Fruit fly (Drosophila melanogaster) whole organism, embryonic: ENCODE measurements around the gene CG10324.
A peak's percentile ranks its signal among the peaks of the same experiment; 100 is the strongest.

Experiments
- B-H1 ChIP-seq: fragments of 200-800 bp; sonication (Bioruptor generic); IDR thresholded peaks from 3 replicates; pipeline ENCODE4 v1.3.6; 2022; ENCODE audit warnings: missing biosample characterization, missing genetic modification characterization
- Blimp-1 ChIP-seq: fragments of 200-800 bp; sonication (Bioruptor generic); optimal IDR thresholded peaks from 3 replicates; lab custom pipeline; 2018; ENCODE audit warnings: missing biosample characterization, missing genetic modification characterization, mild to moderate bottlenecking, moderate library complexity, missing genetic modification reagents
- CG10979 ChIP-seq: fragments of 200-800 bp; sonication (Bioruptor generic); optimal IDR thresholded peaks from 2 replicates; lab custom pipeline; 2018; ENCODE audit warnings: missing biosample characterization, mild to moderate bottlenecking, missing genetic modification characterization, moderate library complexity
- CG12104 ChIP-seq: fragments of 200-800 bp; sonication (Bioruptor generic); optimal IDR thresholded peaks from 3 replicates; lab custom pipeline; 2016; ENCODE audit warnings: missing biosample characterization, missing genetic modification characterization
- CG13624 ChIP-seq: fragments of 200-800 bp; sonication (Bioruptor generic); optimal IDR thresholded peaks from 2 replicates; lab custom pipeline; 2016; ENCODE audit warnings: missing biosample characterization, missing genetic modification characterization
- CG15601 ChIP-seq: fragments of 200-800 bp; sonication (Bioruptor generic); optimal IDR thresholded peaks from 3 replicates; lab custom pipeline; 2019; ENCODE audit warnings: missing biosample characterization, mild to moderate bottlenecking, missing genetic modification characterization, moderate library complexity
- CG31224 ChIP-seq: fragments of 200-800 bp; sonication (Bioruptor generic); IDR thresholded peaks from 2 replicates; pipeline ENCODE4 v1.3.6; 2022; ENCODE audit warnings: missing biosample characterization, missing genetic modification characterization
- CG31441 ChIP-seq: fragments of 200-800 bp; sonication (Bioruptor generic); IDR thresholded peaks from 2 replicates; pipeline ENCODE4 v1.3.6; 2022; ENCODE audit warnings: missing biosample characterization, missing genetic modification characterization
- CG5180 ChIP-seq: fragments of 200-800 bp; sonication (Bioruptor generic); optimal IDR thresholded peaks from 3 replicates; lab custom pipeline; 2017; ENCODE audit warnings: missing biosample characterization, missing genetic modification characterization, mild to moderate bottlenecking, moderate library complexity, missing genetic modification reagents
- CG6689 ChIP-seq: fragments of 200-800 bp; sonication (Bioruptor generic); IDR thresholded peaks from 2 replicates; pipeline ENCODE4 v1.3.6; 2022; ENCODE audit warnings: missing biosample characterization, missing genetic modification characterization
- CG6791 ChIP-seq: fragments of 200-800 bp; sonication (Bioruptor generic); IDR thresholded peaks from 3 replicates; pipeline ENCODE4 v1.3.6; 2022; ENCODE audit warnings: missing biosample characterization, missing genetic modification characterization; ENCODE audit not compliant: partially characterized antibody
- CG7928 ChIP-seq: fragments of 200-800 bp; sonication (Bioruptor generic); optimal IDR thresholded peaks from 2 replicates; lab custom pipeline; 2017; ENCODE audit warnings: missing biosample characterization, mild to moderate bottlenecking, missing genetic modification characterization
- CG7987 ChIP-seq: fragments of 200-800 bp; sonication (Bioruptor generic); optimal IDR thresholded peaks from 2 replicates; lab custom pipeline; 2018; ENCODE audit warnings: missing biosample characterization, mild to moderate bottlenecking, missing genetic modification characterization, moderate library complexity
- CG8388 ChIP-seq: fragments of 200-800 bp; sonication (Bioruptor generic); optimal IDR thresholded peaks from 2 replicates; lab custom pipeline; 2019; ENCODE audit warnings: missing biosample characterization, mild to moderate bottlenecking, missing genetic modification characterization, moderate library complexity
- Chrac-16 ChIP-seq: fragments of 200-800 bp; sonication (Bioruptor generic); optimal IDR thresholded peaks from 3 replicates; lab custom pipeline; 2016; ENCODE audit warnings: missing biosample characterization, missing genetic modification characterization
- CoRest ChIP-seq: fragments of 200-800 bp; sonication (Bioruptor generic); optimal IDR thresholded peaks from 3 replicates; lab custom pipeline; 2018; ENCODE audit warnings: missing biosample characterization, mild to moderate bottlenecking, missing genetic modification characterization, moderate library complexity
- Gsc ChIP-seq: fragments of 200-800 bp; sonication (Bioruptor generic); IDR thresholded peaks from 2 replicates; pipeline ENCODE4 v1.3.6; 2022; ENCODE audit warnings: missing biosample characterization, missing genetic modification characterization
- HmgD ChIP-seq: fragments of 200-800 bp; sonication (Bioruptor generic); optimal IDR thresholded peaks from 3 replicates; lab custom pipeline; 2016; ENCODE audit warnings: missing biosample characterization, missing genetic modification characterization
- HmgZ ChIP-seq: fragments of 200-800 bp; sonication (Bioruptor generic); optimal IDR thresholded peaks from 2 replicates; lab custom pipeline; 2018; ENCODE audit warnings: missing biosample characterization, mild to moderate bottlenecking, missing genetic modification characterization
- Hr39 ChIP-seq: fragments of >200 bp; optimal IDR thresholded peaks from 2 replicates; lab custom pipeline; 2017
- Hr78 ChIP-seq, 2 experiments: fragments of 200-800 bp in 1 of 2; fragments of >200 bp in 1 of 2; sonication (Bioruptor generic) in 1 of 2; optimal IDR thresholded peaks; 2 replicates each; lab custom pipeline; 2017 to 2019; ENCODE audit warnings: missing biosample characterization in 2 of 2, missing genetic modification characterization in 2 of 2, mild to moderate bottlenecking in 1 of 2, moderate library complexity in 1 of 2
- Mes4 ChIP-seq: fragments of 200-800 bp; sonication (Bioruptor generic); optimal IDR thresholded peaks from 2 replicates; lab custom pipeline; 2016; ENCODE audit warnings: missing biosample characterization, missing genetic modification characterization
- Nf-YB ChIP-seq: fragments of 200-800 bp; sonication (Bioruptor generic); optimal IDR thresholded peaks from 3 replicates; lab custom pipeline; 2019; ENCODE audit warnings: missing biosample characterization, mild to moderate bottlenecking, missing genetic modification characterization, moderate library complexity
- Nf-YC ChIP-seq: fragments of 200-800 bp; optimal IDR thresholded peaks from 3 replicates; lab custom pipeline; 2019; ENCODE audit warnings: missing biosample characterization, mild to moderate bottlenecking, missing genetic modification characterization, moderate library complexity
- Optix ChIP-seq: fragments of 200-800 bp; sonication (Bioruptor generic); IDR thresholded peaks from 3 replicates; pipeline ENCODE4 v1.3.6; 2022; ENCODE audit warnings: missing biosample characterization, missing genetic modification characterization
- Ptx1 ChIP-seq: fragments of 200-800 bp; sonication (Bioruptor generic); IDR thresholded peaks from 2 replicates; pipeline ENCODE4 v1.3.6; 2022; ENCODE audit warnings: missing biosample characterization, missing genetic modification characterization
- Ssrp ChIP-seq: fragments of 200-800 bp; sonication (Bioruptor generic); optimal IDR thresholded peaks from 2 replicates; lab custom pipeline; 2018; ENCODE audit warnings: missing biosample characterization, mild to moderate bottlenecking, missing genetic modification characterization, moderate library complexity
- Vsx1 ChIP-seq: fragments of 200-800 bp; sonication (Bioruptor generic); optimal IDR thresholded peaks from 2 replicates; lab custom pipeline; 2017; ENCODE audit warnings: missing biosample characterization, mild to moderate bottlenecking, missing genetic modification characterization, missing genetic modification reagents
- Xbp1 ChIP-seq: fragments of 200-800 bp; sonication (Bioruptor generic); optimal IDR thresholded peaks from 3 replicates; lab custom pipeline; 2016; ENCODE audit warnings: missing biosample characterization, mild to moderate bottlenecking, missing genetic modification characterization
- abd-A ChIP-seq: fragments of 200-800 bp; sonication (Bioruptor generic); optimal IDR thresholded peaks from 3 replicates; lab custom pipeline; 2019; ENCODE audit warnings: missing biosample characterization, mild to moderate bottlenecking, missing genetic modification characterization, moderate library complexity
- az2 ChIP-seq: fragments of 200-800 bp; sonication (Bioruptor generic); optimal IDR thresholded peaks from 3 replicates; lab custom pipeline; 2016; ENCODE audit warnings: missing biosample characterization, missing genetic modification characterization
- bcd ChIP-seq: fragments of 200-800 bp; sonication (Bioruptor generic); optimal IDR thresholded peaks from 2 replicates; lab custom pipeline; 2017; ENCODE audit warnings: missing biosample characterization, mild to moderate bottlenecking, missing genetic modification characterization
- chinmo ChIP-seq: fragments of 200-800 bp; sonication (Bioruptor generic); IDR thresholded peaks from 4 replicates; pipeline ENCODE4 v1.3.6; 2022; ENCODE audit warnings: missing biosample characterization, missing genetic modification characterization; ENCODE audit not compliant: partially characterized antibody
- dmrt11E ChIP-seq: fragments of 200-800 bp; sonication (Bioruptor generic); optimal IDR thresholded peaks from 3 replicates; lab custom pipeline; 2018; ENCODE audit warnings: missing biosample characterization, mild to moderate bottlenecking, missing genetic modification characterization, moderate library complexity
- emc ChIP-seq: fragments of 200-800 bp; sonication (Bioruptor generic); optimal IDR thresholded peaks from 2 replicates; lab custom pipeline; 2016; ENCODE audit warnings: missing biosample characterization, missing genetic modification characterization
- ham ChIP-seq: fragments of 200-800 bp; sonication (Bioruptor generic); IDR thresholded peaks from 2 replicates; pipeline ENCODE4 v1.3.6; 2022; ENCODE audit warnings: missing biosample characterization, missing genetic modification characterization
- hb ChIP-seq: fragments of 200-800 bp; sonication (Bioruptor generic); IDR thresholded peaks from 3 replicates; pipeline ENCODE4 v1.3.6; 2022; ENCODE audit warnings: missing biosample characterization, missing genetic modification characterization; ENCODE audit not compliant: partially characterized antibody
- hbn ChIP-seq: fragments of 200-800 bp; sonication (Bioruptor generic); IDR thresholded peaks from 2 replicates; pipeline ENCODE4 v1.3.6; 2022; ENCODE audit warnings: missing biosample characterization, missing genetic modification characterization; ENCODE audit not compliant: partially characterized antibody
- hth ChIP-seq: fragments of >200 bp; optimal IDR thresholded peaks from 2 replicates; lab custom pipeline; 2017; ENCODE audit warnings: inconsistent platforms
- jing ChIP-seq: fragments of 200-800 bp; sonication (Bioruptor generic); optimal IDR thresholded peaks from 2 replicates; lab custom pipeline; 2018; ENCODE audit warnings: missing biosample characterization, mild to moderate bottlenecking, missing genetic modification characterization
- pb ChIP-seq: fragments of 200-800 bp; sonication (Bioruptor generic); optimal IDR thresholded peaks from 3 replicates; lab custom pipeline; 2016; ENCODE audit warnings: missing biosample characterization, missing genetic modification characterization
- phol ChIP-seq: fragments of 200-800 bp; sonication (Bioruptor generic); optimal IDR thresholded peaks from 3 replicates; lab custom pipeline; 2018; ENCODE audit warnings: missing biosample characterization, mild to moderate bottlenecking, missing genetic modification characterization, moderate library complexity
- rib ChIP-seq: fragments of 200-800 bp; sonication (Bioruptor generic); IDR thresholded peaks from 2 replicates; pipeline ENCODE4 v1.3.6; 2022; ENCODE audit warnings: missing biosample characterization, missing genetic modification characterization
- row ChIP-seq: fragments of 200-800 bp; sonication (Bioruptor generic); IDR thresholded peaks from 3 replicates; pipeline ENCODE4 v1.3.6; 2022; ENCODE audit warnings: missing biosample characterization, missing genetic modification characterization
- sens ChIP-seq: fragments of 200-800 bp; sonication (Bioruptor generic); peaks from one replicate; lab custom pipeline; 2016; ENCODE audit warnings: missing biosample characterization, missing genetic modification characterization
- sens-2 ChIP-seq: fragments of 200-800 bp; sonication (Bioruptor generic); IDR thresholded peaks from 2 replicates; pipeline ENCODE4 v1.3.6; 2022; ENCODE audit warnings: missing biosample characterization, missing genetic modification characterization
- shn ChIP-seq: fragments of 200-800 bp; sonication (Bioruptor generic); optimal IDR thresholded peaks from 3 replicates; lab custom pipeline; 2016; ENCODE audit warnings: missing biosample characterization, missing genetic modification characterization
- tin ChIP-seq: fragments of 200-800 bp; sonication (Bioruptor generic); optimal IDR thresholded peaks from 3 replicates; lab custom pipeline; 2016; ENCODE audit warnings: missing biosample characterization, missing genetic modification characterization
- toy ChIP-seq: fragments of 200-800 bp; sonication (Bioruptor generic); IDR thresholded peaks from 2 replicates; pipeline ENCODE4 v1.3.6; 2022; ENCODE audit warnings: missing biosample characterization, missing genetic modification characterization
- zfh1 ChIP-seq: fragments of 200-800 bp; sonication (Bioruptor generic); IDR thresholded peaks from 3 replicates; pipeline ENCODE4 v1.3.6; 2022; ENCODE audit warnings: missing biosample characterization, missing genetic modification characterization

Gene CG10324

DNA sequence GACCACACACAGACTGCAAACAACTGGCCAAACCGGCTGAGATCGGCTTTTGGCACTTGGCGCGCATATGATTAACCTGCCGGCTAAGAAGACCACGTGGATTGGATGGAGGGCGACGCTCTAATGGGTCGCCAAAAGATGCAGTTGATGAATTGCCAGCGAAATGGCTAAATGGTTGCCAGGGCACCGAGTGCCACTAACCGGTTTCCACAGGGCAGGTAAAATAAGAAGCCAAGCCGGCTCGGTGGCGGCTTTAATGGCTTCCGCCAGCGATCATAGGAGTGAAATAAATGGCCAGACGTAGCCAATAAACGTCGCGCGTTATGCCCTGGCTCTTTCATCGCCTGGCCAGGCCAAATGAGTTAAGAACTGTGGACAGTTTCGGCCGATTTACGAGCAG is 31.1 kb upstream of the CG10324 start (continued):
- TF ChIP-seq ham (GFP tag; lab: Robert Waterston, UW) = no peak
- TF ChIP-seq Nf-YC (tag; lab: Kevin White, UChicago) = peak; percentile 80
- TF ChIP-seq CG31224 (GFP tag; lab: Robert Waterston, UW) = no peak
- no peak for TF ChIP-seq hb
- no peak for TF ChIP-seq Blimp-1 (GFP tag; lab: Kevin White, UChicago)
- TF ChIP-seq sens-2 (GFP tag; lab: Robert Waterston, UW) = no peak
- TF ChIP-seq jing = no peak
- TF ChIP-seq abd-A (tag; lab: Kevin White, UChicago) = peak; percentile 69
- TF ChIP-seq pb = no peak
- TF ChIP-seq Nf-YB (GFP tag; lab: Kevin White, UChicago) = peak; percentile 87
- no peak for TF ChIP-seq phol (tag; lab: Kevin White, UChicago)
- TF ChIP-seq, all 482 proteins: peak for 6

DNA sequence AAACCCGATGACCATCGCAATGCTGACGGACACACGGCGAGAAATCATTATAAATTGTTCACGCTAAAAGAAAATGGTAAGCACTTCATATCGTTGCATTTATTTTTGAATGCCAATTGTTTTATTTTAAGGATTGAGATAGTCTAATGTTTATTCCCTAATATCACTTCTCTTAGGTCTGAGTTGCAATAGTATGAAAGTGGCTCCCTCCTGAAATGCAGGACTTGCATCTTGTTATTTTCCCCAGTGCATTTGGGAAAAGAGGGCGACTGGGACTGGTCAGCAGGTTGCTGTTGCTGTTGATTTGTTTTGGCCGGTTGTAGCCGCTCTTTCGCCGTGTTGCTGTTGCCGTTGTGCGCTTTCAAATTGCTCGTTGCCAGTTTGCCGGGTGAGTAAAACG is 29.7 kb upstream of the CG10324 start:
- TF ChIP-seq Xbp1 (GFP tag; lab: Kevin White, UChicago) (no peak), CG5180 (no peak), Hr78 (GFP tag; optimal IDR thresholded peaks at IDR 0.05; lab: Kevin White, UChicago) (no peak), Vsx1 (GFP tag; lab: Kevin White, UChicago) (no peak), CG8388 (GFP tag; lab: Kevin White, UChicago) (no peak), rib (GFP tag; lab: Robert Waterston, UW) (no peak), shn (GFP tag; lab: Kevin White, UChicago) (no peak), Mes4 (GFP tag; lab: Kevin White, UChicago) (no peak), CoRest (tag; lab: Kevin White, UChicago) (no peak), CG6791 (no peak), sens (GFP tag; lab: Kevin White, UChicago) (no peak), toy (GFP tag; lab: Robert Waterston, UW) (no peak), CG13624 (GFP tag; lab: Kevin White, UChicago) (no peak), Hr39 (lab: Kevin White, UChicago) (no peak), hbn (GFP tag; lab: Robert Waterston, UW) (no peak), CG7987 (GFP tag; lab: Kevin White, UChicago) (no peak), HmgZ (no peak), CG7928 (GFP tag; lab: Kevin White, UChicago) (no peak), Gsc (GFP tag; lab: Robert Waterston, UW) (no peak), bcd (GFP tag; lab: Kevin White, UChicago) (no peak)

DNA sequence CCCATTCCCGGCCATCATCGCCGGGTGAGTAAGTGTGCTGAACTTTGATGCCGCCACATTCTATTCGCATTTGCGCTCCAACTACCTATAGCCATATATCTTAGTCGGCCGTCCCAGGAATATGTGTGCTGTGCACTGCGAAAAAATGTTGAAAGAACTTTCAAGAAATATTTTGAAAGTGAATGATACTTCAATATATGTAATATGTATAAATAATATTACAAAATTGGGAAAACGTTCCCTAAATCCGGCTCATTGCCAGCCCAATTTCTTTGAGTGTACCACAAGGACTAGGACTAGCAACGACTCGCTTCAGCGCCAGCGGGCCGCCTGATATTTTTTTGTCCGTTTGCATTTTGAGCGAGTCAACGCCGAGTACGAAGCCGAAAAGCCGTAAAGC is 26.4 kb upstream of the CG10324 start:
- TF ChIP-seq Ptx1 (GFP tag; lab: Robert Waterston, UW) (0 out of 2 replicates have a peak, but pooled peaks have one; percentile 23), tin (GFP tag; lab: Kevin White, UChicago) (peak; percentile 8), Ssrp (tag; lab: Kevin White, UChicago) (peak; percentile 32), B-H1 (GFP tag; lab: Robert Waterston, UW) (0 out of 3 replicates have a peak, but pooled peaks have one; percentile 11), emc (GFP tag; lab: Kevin White, UChicago) (no peak), CG10979 (peak; percentile 33), HmgD (no peak), CG15601 (tag; lab: Kevin White, UChicago) (no peak), phol (tag; lab: Kevin White, UChicago) (peak; percentile 37), Optix (GFP tag; lab: Robert Waterston, UW) (peak; percentile 13; the same call in 1 of the 3 replicates), chinmo (GFP tag; lab: Robert Waterston, UW) (no peak), CG31441 (GFP tag; lab: Robert Waterston, UW) (0 out of 2 replicates have a peak, but pooled peaks have one; percentile 29), CG6689 (GFP tag; lab: Robert Waterston, UW) (peak; percentile 31; the same call in 1 of the 2 replicates), zfh1 (GFP tag; lab: Robert Waterston, UW) (peak; percentile 45; the same call in 1 of the 3 replicates), dmrt11E (tag; lab: Kevin White, UChicago) (peak; percentile 49), row (GFP tag; lab: Robert Waterston, UW) (peak; percentile 41; the same call in 1 of the 3 replicates), Chrac-16 (GFP tag; lab: Kevin White, UChicago) (peak; percentile 7), az2 (GFP tag; lab: Kevin White, UChicago) (peak; percentile 14), CG12104 (GFP tag; lab: Kevin White, UChicago) (no peak), hth (lab: Kevin White, UChicago) (no peak)
